Worm (Caenorhabditis elegans) whole organism, L2 larva: ENCODE results near the gene cal-7.

ENCODE experiments used
- ama-1 ChIP-seq: fragments of 150-350 bp; optimal IDR thresholded peaks from 2 replicates; lab custom pipeline; 2018; ENCODE audit warnings: inconsistent platforms
- nhr-12 ChIP-seq: fragments of 150-350 bp; optimal IDR thresholded peaks from 2 replicates; lab custom pipeline; 2014; ENCODE audit warnings: missing biosample characterization, missing genetic modification characterization
- nhr-237 ChIP-seq: fragments of 150-350 bp; optimal IDR thresholded peaks from 2 replicates; lab custom pipeline; 2014; ENCODE audit warnings: missing biosample characterization, missing genetic modification characterization

DNA sequence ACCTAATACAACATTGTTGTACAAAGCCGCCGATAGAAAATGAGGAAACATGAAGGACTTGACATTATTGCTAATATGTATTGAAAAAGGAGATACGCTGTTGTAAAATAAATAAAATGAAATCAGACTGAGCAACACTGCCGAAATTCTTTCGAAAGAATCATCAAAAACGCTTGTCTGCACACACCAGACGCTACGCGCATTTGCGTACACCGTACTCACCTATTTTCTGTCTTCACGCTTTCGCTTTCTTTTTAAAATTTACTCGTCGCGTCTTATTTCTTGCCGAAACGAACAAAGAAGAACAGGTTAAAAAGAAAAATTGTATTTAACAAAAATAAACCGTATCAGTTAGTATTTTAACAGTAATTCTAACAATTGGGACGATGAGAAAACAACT lies 43.2 kb upstream of the cal-7 start:
- TF ChIP-seq ama-1 (lab: Kevin White, UChicago) (no peak), nhr-12 (tag; lab: Kevin White, UChicago) (no peak), nhr-237 (no peak)
